Worm (Caenorhabditis elegans): ENCODE measurements around the gene dyn-1.

DNA sequence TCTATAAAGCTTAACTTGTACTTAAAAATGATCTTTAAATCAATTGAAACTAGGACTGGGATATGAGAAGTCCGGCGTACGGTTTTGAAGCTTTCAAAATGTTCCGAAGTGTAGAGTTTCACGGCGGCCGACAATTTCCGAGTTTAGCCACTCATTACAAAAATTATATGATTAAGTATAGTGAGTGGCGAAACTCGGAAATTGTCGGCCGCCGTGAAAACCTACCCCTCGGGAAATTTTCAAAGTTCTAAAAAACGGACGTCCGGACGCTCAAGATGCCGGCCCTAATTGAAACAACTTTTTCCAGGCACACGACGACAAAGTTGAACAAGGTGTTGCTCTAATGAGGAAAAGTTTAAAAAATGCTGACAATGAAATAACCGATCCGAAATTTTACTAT lies 16.5 kb downstream of the dyn-1 start:
- TF ChIP-seq elt-2 (tag; optimal IDR thresholded peaks at IDR 0.05) (no peak), fos-1 (tag; optimal IDR thresholded peaks at IDR 0.05) (no peak), egl-5 (tag; optimal IDR thresholded peaks at IDR 0.05) (no peak), nhr-77 (tag; optimal IDR thresholded peaks at IDR 0.05) (no peak), mdl-1 (tag; optimal IDR thresholded peaks at IDR 0.05) (no peak), sea-2 (GFP tag; optimal IDR thresholded peaks at IDR 0.05) (no peak), unc-39 (tag; optimal IDR thresholded peaks at IDR 0.05) (no peak), nhr-12 (tag; optimal IDR thresholded peaks at IDR 0.05) (no peak), ceh-82 (tag; optimal IDR thresholded peaks at IDR 0.05) (no peak)

Measured in whole organism, L3 larva.